Worm (Caenorhabditis elegans): ENCODE results near the gene cwc-15.

DNA sequence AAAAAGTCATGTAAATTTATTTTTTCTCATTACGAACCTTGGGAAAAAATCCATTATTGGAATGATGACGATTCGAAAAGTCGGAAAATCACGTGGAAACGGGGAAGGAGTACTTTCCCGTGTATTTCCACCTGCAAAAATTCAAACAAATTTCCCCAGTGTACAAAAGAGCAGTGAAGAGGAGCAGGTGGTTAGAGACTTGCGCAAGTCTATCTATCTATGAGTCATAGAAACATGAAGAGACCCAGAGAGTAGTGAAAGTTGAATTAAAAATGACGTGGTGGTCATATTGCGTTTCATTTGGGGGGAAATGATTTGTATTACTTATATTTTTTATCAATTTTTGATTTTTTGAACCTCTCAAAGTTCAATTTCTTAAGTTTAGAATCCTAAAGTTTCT is 22.7 kb upstream of the cwc-15 start, which contains the start of gene nhr-50:
- TF ChIP-seq pha-4 (tag; optimal IDR thresholded peaks at IDR 0.05) (no peak), hmg-1.2 (GFP tag; IDR thresholded peaks at IDR 0.05) (peak; percentile 58; the same call in 1 of the 2 replicates), ama-1 (optimal IDR thresholded peaks at IDR 0.05) (no peak), ama-1 (GFP tag; optimal IDR thresholded peaks at IDR 0.05) (no peak), xnd-1 (tag; optimal IDR thresholded peaks at IDR 0.05) (no peak), attf-5 (GFP tag; optimal IDR thresholded peaks at IDR 0.05) (peak; percentile 20), unc-62 (GFP tag; optimal IDR thresholded peaks at IDR 0.05) (no peak), Y79H2A.3 (GFP tag; conservative IDR thresholded peaks at IDR 0.05) (no peak), F39B2.1 (GFP tag; IDR thresholded peaks at IDR 0.05) (no peak), F23B12.7 (tag; optimal IDR thresholded peaks at IDR 0.05; ENCODE audit: insufficient read depth) (no peak), ceh-91 (GFP tag; IDR thresholded peaks at IDR 0.05) (no peak), C06A6.2 (GFP tag; conservative IDR thresholded peaks at IDR 0.05) (no peak), nfyb-1 (GFP tag; IDR thresholded peaks at IDR 0.05) (peak; percentile 34; the same call in 1 of the 2 replicates), madf-10 (tag; optimal IDR thresholded peaks at IDR 0.05) (no peak)
